Fruit fly (Drosophila melanogaster) whole organism, embryonic: Measurements from ENCODE around the gene Scox.

Source experiments
- BtbVII ChIP-seq: fragments of 200-800 bp; sonication (Bioruptor generic); optimal IDR thresholded peaks from 3 replicates; lab custom pipeline; 2017; ENCODE audit warnings: missing biosample characterization, mild to moderate bottlenecking, missing genetic modification characterization
- CG10209 ChIP-seq: fragments of 200-800 bp; sonication (Bioruptor generic); optimal IDR thresholded peaks from 3 replicates; lab custom pipeline; 2017; ENCODE audit warnings: missing biosample characterization, mild to moderate bottlenecking, missing genetic modification characterization, missing genetic modification reagents
- CG10431 ChIP-seq: fragments of 200-800 bp; sonication (Bioruptor generic); optimal IDR thresholded peaks from 3 replicates; lab custom pipeline; 2018; ENCODE audit warnings: missing biosample characterization, mild to moderate bottlenecking, missing genetic modification characterization
- CG11093 ChIP-seq: fragments of 200-800 bp; sonication (Bioruptor generic); IDR thresholded peaks from 3 replicates; pipeline ENCODE4 v1.3.6; 2022; ENCODE audit warnings: missing biosample characterization, missing genetic modification characterization
- CG11695 ChIP-seq: fragments of 200-800 bp; sonication (Bioruptor generic); IDR thresholded peaks from 3 replicates; pipeline ENCODE4 v1.3.6; 2022; ENCODE audit warnings: missing biosample characterization, missing genetic modification characterization
- CG15601 ChIP-seq: fragments of 200-800 bp; sonication (Bioruptor generic); optimal IDR thresholded peaks from 3 replicates; lab custom pipeline; 2019; ENCODE audit warnings: missing biosample characterization, mild to moderate bottlenecking, missing genetic modification characterization, moderate library complexity
- CG16779 ChIP-seq: fragments of 200-800 bp; sonication (Bioruptor generic); IDR thresholded peaks from 2 replicates; pipeline ENCODE4 v1.3.6; 2022; ENCODE audit warnings: missing biosample characterization, missing genetic modification characterization
- CG17186 ChIP-seq: fragments of 200-800 bp; sonication (Bioruptor generic); optimal IDR thresholded peaks from 3 replicates; lab custom pipeline; 2017; ENCODE audit warnings: missing biosample characterization, missing genetic modification reagents, missing genetic modification characterization
- CG17385 ChIP-seq: fragments of 200-800 bp; sonication (Bioruptor generic); optimal IDR thresholded peaks from 3 replicates; lab custom pipeline; 2018; ENCODE audit warnings: missing biosample characterization, mild to moderate bottlenecking, missing genetic modification characterization
- CG18011 ChIP-seq: fragments of 200-800 bp; sonication (Bioruptor generic); optimal IDR thresholded peaks from 2 replicates; lab custom pipeline; 2017; ENCODE audit warnings: missing biosample characterization, missing genetic modification characterization, mild to moderate bottlenecking, moderate library complexity, missing genotype
- CG33557 ChIP-seq: fragments of 200-800 bp; sonication (Bioruptor generic); optimal IDR thresholded peaks from 2 replicates; lab custom pipeline; 2019; ENCODE audit warnings: missing biosample characterization, mild to moderate bottlenecking, missing genetic modification characterization, moderate library complexity
- CG34224 ChIP-seq: fragments of 200-800 bp; sonication (Bioruptor generic); IDR thresholded peaks from 3 replicates; pipeline ENCODE4 v1.3.6; 2022; ENCODE audit warnings: missing biosample characterization, missing genetic modification characterization; ENCODE audit not compliant: partially characterized antibody
- CG43689 ChIP-seq: fragments of 200-800 bp; sonication (Bioruptor generic); IDR thresholded peaks from 2 replicates; pipeline ENCODE4 v1.3.6; 2022; ENCODE audit warnings: missing biosample characterization, missing genetic modification characterization
- CG6272 ChIP-seq: fragments of 200-800 bp; sonication (Bioruptor generic); IDR thresholded peaks from 2 replicates; pipeline ENCODE4 v1.3.6; 2022; ENCODE audit warnings: missing biosample characterization, missing genetic modification characterization
- CG6683 ChIP-seq: fragments of 200-800 bp; sonication (Bioruptor generic); optimal IDR thresholded peaks from 2 replicates; lab custom pipeline; 2017; ENCODE audit warnings: missing biosample characterization, mild to moderate bottlenecking, missing genetic modification characterization, missing genetic modification reagents
- CG7372 ChIP-seq: fragments of 200-800 bp; sonication (Bioruptor generic); IDR thresholded peaks from 2 replicates; pipeline ENCODE4 v1.3.6; 2022; ENCODE audit warnings: missing biosample characterization, missing genetic modification characterization
- CG7987 ChIP-seq: fragments of 200-800 bp; sonication (Bioruptor generic); optimal IDR thresholded peaks from 2 replicates; lab custom pipeline; 2018; ENCODE audit warnings: missing biosample characterization, mild to moderate bottlenecking, missing genetic modification characterization, moderate library complexity
- CG8388 ChIP-seq: fragments of 200-800 bp; sonication (Bioruptor generic); optimal IDR thresholded peaks from 2 replicates; lab custom pipeline; 2019; ENCODE audit warnings: missing biosample characterization, mild to moderate bottlenecking, missing genetic modification characterization, moderate library complexity
- CG8765 ChIP-seq: fragments of 200-800 bp; sonication (Bioruptor generic); IDR thresholded peaks from 2 replicates; pipeline ENCODE4 v1.3.6; 2022; ENCODE audit warnings: missing biosample characterization, missing genetic modification characterization
- CG9932 ChIP-seq: fragments of 200-800 bp; sonication (Bioruptor generic); IDR thresholded peaks from 2 replicates; pipeline ENCODE4 v1.3.6; 2022; ENCODE audit warnings: missing biosample characterization, missing genetic modification characterization
- Dek ChIP-seq: fragments of 200-800 bp; sonication (Bioruptor generic); optimal IDR thresholded peaks from 3 replicates; lab custom pipeline; 2019; ENCODE audit warnings: missing biosample characterization, mild to moderate bottlenecking, missing genetic modification characterization, moderate library complexity
- Dip3 ChIP-seq: fragments of 200-800 bp; sonication (Bioruptor generic); optimal IDR thresholded peaks from 3 replicates; lab custom pipeline; 2016; ENCODE audit warnings: missing biosample characterization, missing genetic modification characterization
- Doc3 ChIP-seq: fragments of 200-800 bp; sonication (Bioruptor generic); IDR thresholded peaks from 3 replicates; pipeline ENCODE4 v1.3.6; 2022; ENCODE audit warnings: missing biosample characterization, missing genetic modification characterization; ENCODE audit not compliant: partially characterized antibody
- Dref ChIP-seq: fragments of 200-800 bp; sonication (Bioruptor generic); IDR thresholded peaks from 2 replicates; pipeline ENCODE4 v1.3.6; 2022; ENCODE audit warnings: missing biosample characterization, missing genetic modification characterization
- Hmr ChIP-seq: fragments of 200-800 bp; sonication (Bioruptor generic); optimal IDR thresholded peaks from 3 replicates; lab custom pipeline; 2017; ENCODE audit warnings: mild to moderate bottlenecking, missing biosample characterization, missing genetic modification reagents, missing genetic modification characterization
- Lhr ChIP-seq: fragments of 200-800 bp; sonication (Bioruptor generic); optimal IDR thresholded peaks from 3 replicates; lab custom pipeline; 2017; ENCODE audit warnings: mild to moderate bottlenecking, missing biosample characterization, missing genetic modification reagents, missing genetic modification characterization
- NfI ChIP-seq: fragments of 200-800 bp; sonication (Bioruptor generic); optimal IDR thresholded peaks from 3 replicates; lab custom pipeline; 2018; ENCODE audit warnings: missing biosample characterization, mild to moderate bottlenecking, missing genetic modification characterization, moderate library complexity
- Scr ChIP-seq: fragments of 200-800 bp; sonication (Bioruptor generic); IDR thresholded peaks from 2 replicates; pipeline ENCODE4 v1.3.6; 2022; ENCODE audit warnings: missing biosample characterization, missing genetic modification characterization; ENCODE audit not compliant: partially characterized antibody
- Sry-β ChIP-seq: fragments of 200-800 bp; sonication (Bioruptor generic); optimal IDR thresholded peaks from 2 replicates; lab custom pipeline; 2018; ENCODE audit warnings: missing biosample characterization, mild to moderate bottlenecking, missing genetic modification characterization, moderate library complexity
- YL-1 ChIP-seq: fragments of 200-800 bp; sonication (Bioruptor generic); optimal IDR thresholded peaks from 3 replicates; lab custom pipeline; 2017; ENCODE audit warnings: missing biosample characterization, mild to moderate bottlenecking, missing genetic modification characterization
- ato ChIP-seq: fragments of 200-800 bp; sonication (Bioruptor generic); IDR thresholded peaks from 2 replicates; pipeline ENCODE4 v1.3.6; 2022; ENCODE audit warnings: missing biosample characterization, missing genetic modification characterization; ENCODE audit not compliant: partially characterized antibody
- bigmax ChIP-seq: fragments of 200-800 bp; sonication (Bioruptor generic); optimal IDR thresholded peaks from 2 replicates; lab custom pipeline; 2018; ENCODE audit warnings: missing biosample characterization, mild to moderate bottlenecking, missing genetic modification characterization
- bsh ChIP-seq, 2 experiments: fragments of 200-800 bp; sonication (Bioruptor generic); optimal IDR thresholded peaks; 2 replicates each; lab custom pipeline; 2017 to 2018; ENCODE audit warnings: mild to moderate bottlenecking in 2 of 2, missing biosample characterization in 2 of 2, missing genetic modification characterization in 2 of 2, moderate library complexity in 1 of 2
- dmrt99B ChIP-seq: fragments of 200-800 bp; sonication (Bioruptor generic); optimal IDR thresholded peaks from 2 replicates; lab custom pipeline; 2018; ENCODE audit warnings: missing biosample characterization, mild to moderate bottlenecking, missing genetic modification characterization, moderate library complexity
- grau ChIP-seq: fragments of 200-800 bp; optimal IDR thresholded peaks from 3 replicates; lab custom pipeline; 2019; ENCODE audit warnings: missing biosample characterization, mild to moderate bottlenecking, missing genetic modification characterization, moderate library complexity
- ham ChIP-seq: fragments of 200-800 bp; sonication (Bioruptor generic); IDR thresholded peaks from 2 replicates; pipeline ENCODE4 v1.3.6; 2022; ENCODE audit warnings: missing biosample characterization, missing genetic modification characterization
- lilli ChIP-seq: fragments of 200-800 bp; sonication (Bioruptor generic); optimal IDR thresholded peaks from 3 replicates; lab custom pipeline; 2016; ENCODE audit warnings: missing biosample characterization, missing genetic modification characterization
- lov ChIP-seq, 2 experiments: fragments of 200-800 bp in 1 of 2; fragments of >200 bp in 1 of 2; sonication (Bioruptor generic) in 1 of 2; IDR thresholded peaks in 1 of 2; optimal IDR thresholded peaks in 1 of 2; 2 replicates in 1 of 2; 3 replicates in 1 of 2; pipeline versions ENCODE4 v1.3.6 to Lab custom; 2017 to 2022; ENCODE audit warnings: missing biosample characterization in 1 of 2, missing genetic modification characterization in 1 of 2
- maf-S ChIP-seq: fragments of 200-800 bp; sonication (Bioruptor generic); optimal IDR thresholded peaks from 2 replicates; lab custom pipeline; 2016; ENCODE audit warnings: missing biosample characterization, missing genetic modification characterization
- odd ChIP-seq: fragments of 200-800 bp; sonication (Bioruptor generic); optimal IDR thresholded peaks from 2 replicates; lab custom pipeline; 2017; ENCODE audit warnings: missing biosample characterization, mild to moderate bottlenecking, missing genetic modification characterization
- org-1 ChIP-seq: fragments of 200-800 bp; sonication (Bioruptor generic); optimal IDR thresholded peaks from 2 replicates; lab custom pipeline; 2017; ENCODE audit warnings: missing biosample characterization, missing genetic modification characterization
- otp ChIP-seq: fragments of 200-800 bp; sonication (Bioruptor generic); IDR thresholded peaks from 3 replicates; pipeline ENCODE4, ENCODE4 v1.3.6; 2022; ENCODE audit warnings: missing biosample characterization, missing genetic modification characterization
- prd ChIP-seq, 3 experiments: fragments of >200 bp in 2 of 3; fragments of 200-800 bp in 1 of 3; sonication (Bioruptor generic) in 1 of 3; optimal IDR thresholded peaks in 2 of 3; IDR thresholded peaks in 1 of 3; 2 replicates in 2 of 3; 3 replicates in 1 of 3; pipeline versions ENCODE4 v1.3.6 to Lab custom; 2017 to 2022; ENCODE audit warnings: missing biosample characterization in 1 of 3, missing genetic modification characterization in 1 of 3
- slbo ChIP-seq: fragments of 200-800 bp; sonication (Bioruptor generic); IDR thresholded peaks from 2 replicates; pipeline ENCODE4 v1.3.6; 2022; ENCODE audit warnings: missing biosample characterization, missing genetic modification characterization
- sna ChIP-seq: fragments of 200-800 bp; sonication (Bioruptor generic); IDR thresholded peaks from 2 replicates; pipeline ENCODE4 v1.3.6; 2022; ENCODE audit warnings: missing biosample characterization, missing genetic modification characterization; ENCODE audit not compliant: partially characterized antibody
- trem ChIP-seq: fragments of 200-800 bp; optimal IDR thresholded peaks from 3 replicates; lab custom pipeline; 2019; ENCODE audit warnings: missing biosample characterization, mild to moderate bottlenecking, missing genetic modification characterization, moderate library complexity
- usp ChIP-seq: fragments of >200 bp; optimal IDR thresholded peaks from 2 replicates; lab custom pipeline; 2017; ENCODE audit warnings: missing biosample characterization, missing genetic modification characterization

The Scox gene

DNA sequence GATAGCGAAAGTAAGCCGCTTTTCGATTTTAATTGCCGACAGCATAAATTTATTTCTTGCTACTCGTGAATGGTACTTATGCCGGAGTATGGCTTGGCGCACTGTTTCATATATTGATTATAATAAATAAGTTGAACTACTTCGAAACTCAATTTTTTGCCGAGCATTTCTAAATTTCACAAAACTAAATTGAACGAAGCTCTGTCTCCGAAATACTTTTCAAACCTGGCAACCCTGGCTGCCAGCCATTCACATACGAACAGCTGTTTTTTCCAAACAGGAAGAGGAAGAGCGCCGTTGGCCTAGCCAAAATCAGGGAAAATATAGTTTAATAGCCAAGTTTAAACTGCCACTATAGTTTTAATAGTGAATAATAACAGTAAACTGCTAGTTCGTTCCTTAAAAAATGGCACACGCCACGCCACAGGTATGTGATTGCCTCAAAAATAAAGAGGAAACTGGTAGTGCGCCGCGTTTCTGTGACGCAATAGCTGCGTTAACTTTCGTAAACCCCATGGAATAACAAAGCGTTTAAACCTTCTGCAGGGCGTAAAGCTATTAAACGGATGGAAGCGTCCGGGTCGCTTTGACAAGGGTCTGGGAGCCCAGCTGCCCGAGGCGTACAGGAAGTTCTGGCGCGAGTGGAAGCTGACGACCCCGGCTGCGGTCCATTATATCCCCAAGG, 5.1 kb upstream of the Scox start, which contains the start of gene mRpL28 (continued):
- TF ChIP-seq CG10431 (GFP tag; lab: Kevin White, UChicago) (peak; percentile 1), CG7372 (GFP tag; lab: Robert Waterston, UW) (no peak), Hmr (GFP tag; lab: Kevin White, UChicago) (no peak), grau (tag; lab: Kevin White, UChicago) (peak; percentile 37), Sry-β (GFP tag; lab: Kevin White, UChicago) (peak; percentile 10), CG15601 (tag; lab: Kevin White, UChicago) (peak; percentile 21), Dip3 (GFP tag; lab: Kevin White, UChicago) (peak; percentile 26), Dref (no peak), org-1 (GFP tag; lab: Kevin White, UChicago) (no peak), prd (optimal IDR thresholded peaks at IDR 0.05; lab: Kevin White, UChicago) (no peak), prd (GFP tag; IDR thresholded peaks at IDR 0.05; lab: Robert Waterston, UW) (0 out of 3 replicates have a peak, but pooled peaks have one; percentile 26), slbo (GFP tag; lab: Robert Waterston, UW) (peak; percentile 42; the same call in 1 of the 2 replicates), maf-S (no peak), ham (GFP tag; lab: Robert Waterston, UW) (no peak), lilli (GFP tag; lab: Kevin White, UChicago) (peak; percentile 12), CG33557 (GFP tag; lab: Kevin White, UChicago) (no peak), CG43689 (GFP tag; lab: Robert Waterston, UW) (no peak), BtbVII (GFP tag; lab: Kevin White, UChicago) (peak; percentile 14), sna (GFP tag; lab: Robert Waterston, UW) (peak; percentile 45; the same call in 1 of the 2 replicates), Doc3 (GFP tag; lab: Robert Waterston, UW) (peak; percentile 21; the same call in 1 of the 3 replicates), CG34224 (GFP tag; lab: Robert Waterston, UW) (peak; percentile 71), dmrt99B (tag; lab: Kevin White, UChicago) (no peak), usp (GFP tag; lab: Kevin White, UChicago) (no peak), ato (GFP tag; lab: Robert Waterston, UW) (no peak), CG8765 (no peak), Scr (peak; percentile 44; the same call in 1 of the 2 replicates), NfI (GFP tag; lab: Kevin White, UChicago) (no peak), CG18011 (GFP tag; lab: Kevin White, UChicago) (no peak), CG11695 (GFP tag; lab: Robert Waterston, UW) (no peak), odd (GFP tag; lab: Kevin White, UChicago) (no peak), CG16779 (no peak), CG6272 (GFP tag; lab: Robert Waterston, UW) (no peak), CG7987 (GFP tag; lab: Kevin White, UChicago) (no peak), CG17385 (GFP tag; lab: Kevin White, UChicago) (peak; percentile 98), CG9932 (peak; percentile 67), lov (optimal IDR thresholded peaks at IDR 0.05; lab: Kevin White, UChicago) (no peak), lov (GFP tag; IDR thresholded peaks at IDR 0.05; lab: Robert Waterston, UW) (no peak), CG10209 (GFP tag; lab: Kevin White, UChicago) (no peak), otp (GFP tag; lab: Robert Waterston, UW) (no peak), trem (tag; lab: Kevin White, UChicago) (peak; percentile 49), bigmax (GFP tag; lab: Kevin White, UChicago) (no peak), bsh (GFP tag; optimal IDR thresholded peaks at IDR 0.05; lab: Kevin White, UChicago) (peak in 1 of 2 experiments; percentile 18), CG6683 (GFP tag; lab: Kevin White, UChicago) (peak; percentile 20), CG11093 (GFP tag; lab: Robert Waterston, UW) (no peak), Lhr (GFP tag; lab: Kevin White, UChicago) (no peak), Dek (tag; lab: Kevin White, UChicago) (no peak), CG8388 (GFP tag; lab: Kevin White, UChicago) (no peak), CG17186 (GFP tag; lab: Kevin White, UChicago) (peak; percentile 10), YL-1 (GFP tag; lab: Kevin White, UChicago) (peak; percentile 89)
